Worm (Caenorhabditis elegans): ENCODE results near the gene hpo-9.

DNA sequence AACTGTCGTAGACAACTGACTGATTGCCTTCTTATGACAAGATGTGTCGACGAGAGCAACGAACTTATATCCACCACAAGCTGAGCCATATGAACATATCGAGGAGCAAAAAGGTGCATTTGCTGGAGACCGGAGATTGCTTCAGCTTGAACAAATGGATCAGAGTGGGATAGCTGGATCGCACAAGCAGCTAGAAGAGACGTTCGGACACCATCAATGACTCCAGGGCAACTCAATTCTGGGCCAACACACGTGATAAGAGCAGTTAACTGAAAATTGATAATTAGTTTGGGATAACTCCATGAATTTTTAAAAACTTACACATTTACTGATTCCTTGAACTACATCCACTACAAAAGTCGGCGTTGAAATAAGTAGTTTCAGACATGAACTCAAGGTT, 27.9 kb downstream of the hpo-9 start:
- TF ChIP-seq elt-1 (tag; optimal IDR thresholded peaks at IDR 0.05) = no peak
- no peak for TF ChIP-seq ztf-11 (tag; optimal IDR thresholded peaks at IDR 0.05)
- TF ChIP-seq unc-39 (tag; optimal IDR thresholded peaks at IDR 0.05) = no peak
- no peak for TF ChIP-seq skn-1 (tag; optimal IDR thresholded peaks at IDR 0.05)
- TF ChIP-seq nhr-11 (tag; optimal IDR thresholded peaks at IDR 0.05) = no peak
- no peak for TF ChIP-seq ztf-4 (tag; optimal IDR thresholded peaks at IDR 0.05)
- no peak for TF ChIP-seq snpc-4 (tag; optimal IDR thresholded peaks at IDR 0.05)

Measured in whole organism, L2 larva.